Fruit fly (Drosophila melanogaster) whole organism, embryonic: Measurements from ENCODE around the gene CG32544.
A peak's percentile ranks its signal among the peaks of the same experiment; 100 is the strongest.

Experiments
- C15 ChIP-seq: fragments of 200-800 bp; sonication (Bioruptor generic); IDR thresholded peaks from 3 replicates; pipeline ENCODE4 v1.3.6; 2022; ENCODE audit warnings: missing biosample characterization, missing genetic modification characterization
- CG11398 ChIP-seq: fragments of 200-800 bp; sonication (Bioruptor generic); optimal IDR thresholded peaks from 2 replicates; lab custom pipeline; 2016; ENCODE audit warnings: missing biosample characterization, missing genetic modification characterization
- CG11560 ChIP-seq: fragments of 200-800 bp; sonication (Bioruptor generic); IDR thresholded peaks from 3 replicates; pipeline ENCODE4 v1.3.6; 2022; ENCODE audit warnings: missing biosample characterization, missing genetic modification characterization
- CG11695 ChIP-seq: fragments of 200-800 bp; sonication (Bioruptor generic); IDR thresholded peaks from 3 replicates; pipeline ENCODE4 v1.3.6; 2022; ENCODE audit warnings: missing biosample characterization, missing genetic modification characterization
- CG12299 ChIP-seq: fragments of 200-800 bp; sonication (Bioruptor generic); optimal IDR thresholded peaks from 2 replicates; lab custom pipeline; 2018; ENCODE audit warnings: missing biosample characterization, mild to moderate bottlenecking, missing genetic modification characterization
- CG13287 ChIP-seq: fragments of 200-800 bp; sonication (Bioruptor generic); IDR thresholded peaks from 2 replicates; pipeline ENCODE4 v1.3.6; 2022; ENCODE audit warnings: missing biosample characterization, missing genetic modification characterization; ENCODE audit not compliant: partially characterized antibody
- CG17802 ChIP-seq: fragments of 200-800 bp; sonication (Bioruptor generic); optimal IDR thresholded peaks from 2 replicates; lab custom pipeline; 2018; ENCODE audit warnings: missing biosample characterization, mild to moderate bottlenecking, missing genetic modification characterization, moderate library complexity
- CG17829 ChIP-seq: fragments of 200-800 bp; optimal IDR thresholded peaks from 2 replicates; lab custom pipeline; 2019; ENCODE audit warnings: missing biosample characterization, mild to moderate bottlenecking, missing genetic modification characterization, moderate library complexity
- CG18599 ChIP-seq: fragments of 200-800 bp; sonication (Bioruptor generic); optimal IDR thresholded peaks from 3 replicates; lab custom pipeline; 2017; ENCODE audit warnings: missing biosample characterization, missing genetic modification characterization, mild to moderate bottlenecking, moderate library complexity, missing genetic modification reagents
- CG31365 ChIP-seq: fragments of 200-800 bp; sonication (Bioruptor generic); optimal IDR thresholded peaks from 2 replicates; lab custom pipeline; 2018; ENCODE audit warnings: missing biosample characterization, mild to moderate bottlenecking, missing genetic modification characterization
- CG32767 ChIP-seq: fragments of 200-800 bp; sonication (Bioruptor generic); IDR thresholded peaks from 2 replicates; pipeline ENCODE4 v1.3.6; 2022; ENCODE audit warnings: missing biosample characterization, missing genetic modification characterization
- CG6854 ChIP-seq: fragments of 200-800 bp; sonication (Bioruptor generic); optimal IDR thresholded peaks from 3 replicates; lab custom pipeline; 2017; ENCODE audit warnings: missing biosample characterization, mild to moderate bottlenecking, missing genetic modification characterization
- CG7556 ChIP-seq: fragments of 200-800 bp; sonication (Bioruptor generic); optimal IDR thresholded peaks from 2 replicates; lab custom pipeline; 2017; ENCODE audit warnings: missing biosample characterization, mild to moderate bottlenecking, missing genetic modification characterization
- CG7928 ChIP-seq: fragments of 200-800 bp; sonication (Bioruptor generic); optimal IDR thresholded peaks from 2 replicates; lab custom pipeline; 2017; ENCODE audit warnings: missing biosample characterization, mild to moderate bottlenecking, missing genetic modification characterization
- CG8281 ChIP-seq: fragments of 200-800 bp; sonication (Bioruptor generic); optimal IDR thresholded peaks from 2 replicates; lab custom pipeline; 2018; ENCODE audit warnings: missing biosample characterization, mild to moderate bottlenecking, missing genetic modification characterization, moderate library complexity
- CG9609 ChIP-seq: fragments of 200-800 bp; sonication (Bioruptor generic); optimal IDR thresholded peaks from 3 replicates; lab custom pipeline; 2016; ENCODE audit warnings: missing biosample characterization, missing genetic modification characterization
- Dad ChIP-seq: fragments of 200-800 bp; sonication (Bioruptor generic); optimal IDR thresholded peaks from 3 replicates; lab custom pipeline; 2016; ENCODE audit warnings: missing biosample characterization, missing genetic modification characterization
- Ets65A ChIP-seq: fragments of 200-800 bp; sonication (Bioruptor generic); peaks from one replicate; lab custom pipeline; 2016; ENCODE audit warnings: missing biosample characterization, missing genetic modification characterization
- GATAe ChIP-seq: fragments of 200-800 bp; sonication (Bioruptor generic); conservative IDR thresholded peaks from 2 replicates; pipeline ENCODE4 v1.3.6; 2022; ENCODE audit warnings: missing biosample characterization, missing genetic modification characterization
- Hey ChIP-seq: fragments of 200-800 bp; sonication (Bioruptor generic); optimal IDR thresholded peaks from 3 replicates; lab custom pipeline; 2018; ENCODE audit warnings: missing biosample characterization, mild to moderate bottlenecking, missing genetic modification characterization
- Kr ChIP-seq: fragments of 200-800 bp; sonication (Bioruptor generic); optimal IDR thresholded peaks from 2 replicates; lab custom pipeline; 2017; ENCODE audit warnings: missing biosample characterization, mild to moderate bottlenecking, missing genetic modification characterization
- Lhr ChIP-seq: fragments of 200-800 bp; sonication (Bioruptor generic); optimal IDR thresholded peaks from 3 replicates; lab custom pipeline; 2017; ENCODE audit warnings: mild to moderate bottlenecking, missing biosample characterization, missing genetic modification reagents, missing genetic modification characterization
- Lim3 ChIP-seq: fragments of 200-800 bp; sonication (Bioruptor generic); IDR thresholded peaks from 2 replicates; pipeline ENCODE4 v1.3.6; 2022; ENCODE audit warnings: missing biosample characterization, missing genetic modification characterization
- Lpt ChIP-seq: fragments of >200 bp; optimal IDR thresholded peaks from 2 replicates; lab custom pipeline; 2018; ENCODE audit warnings: missing biosample characterization, missing genetic modification characterization
- NK7.1 ChIP-seq: fragments of 200-800 bp; sonication (Bioruptor generic); optimal IDR thresholded peaks from 3 replicates; lab custom pipeline; 2016; ENCODE audit warnings: missing biosample characterization, missing genetic modification characterization
- Opbp ChIP-seq: fragments of 200-800 bp; sonication (Bioruptor generic); IDR thresholded peaks from 3 replicates; pipeline ENCODE4 v1.3.6; 2022; ENCODE audit warnings: missing biosample characterization, missing genetic modification characterization; ENCODE audit not compliant: partially characterized antibody
- aop ChIP-seq: fragments of 200-800 bp; sonication (Bioruptor generic); IDR thresholded peaks from 2 replicates; pipeline ENCODE4 v1.3.6; 2022; ENCODE audit warnings: missing biosample characterization, missing genetic modification characterization
- ara ChIP-seq: fragments of 200-800 bp; sonication (Bioruptor generic); IDR thresholded peaks from 2 replicates; pipeline ENCODE4 v1.3.6; 2022; ENCODE audit warnings: missing biosample characterization, missing genetic modification characterization
- ase ChIP-seq: fragments of 200-800 bp; sonication (Bioruptor generic); IDR thresholded peaks from 3 replicates; pipeline ENCODE4 v1.3.6; 2022; ENCODE audit warnings: missing biosample characterization, missing genetic modification characterization
- cas ChIP-seq: fragments of 200-800 bp; sonication (Bioruptor generic); IDR thresholded peaks from 2 replicates; pipeline ENCODE4 v1.3.6; 2022; ENCODE audit warnings: missing biosample characterization, missing genetic modification characterization
- chinmo ChIP-seq: fragments of 200-800 bp; sonication (Bioruptor generic); IDR thresholded peaks from 4 replicates; pipeline ENCODE4 v1.3.6; 2022; ENCODE audit warnings: missing biosample characterization, missing genetic modification characterization; ENCODE audit not compliant: partially characterized antibody
- dan ChIP-seq: fragments of 200-800 bp; sonication (Bioruptor generic); IDR thresholded peaks from 2 replicates; pipeline ENCODE4 v1.3.6; 2022; ENCODE audit warnings: missing biosample characterization, missing genetic modification characterization
- dimm ChIP-seq: fragments of 200-800 bp; sonication (Bioruptor generic); IDR thresholded peaks from 2 replicates; pipeline ENCODE4 v1.3.6; 2022; ENCODE audit warnings: missing biosample characterization, missing genetic modification characterization
- ems ChIP-seq: fragments of 200-800 bp; sonication (Bioruptor generic); optimal IDR thresholded peaks from 3 replicates; lab custom pipeline; 2016; ENCODE audit warnings: missing biosample characterization, missing genetic modification characterization
- en ChIP-seq: fragments of 200-800 bp; sonication (Bioruptor generic); optimal IDR thresholded peaks from 2 replicates; lab custom pipeline; 2016; ENCODE audit warnings: missing biosample characterization, missing genetic modification characterization
- esg ChIP-seq: fragments of 200-800 bp; sonication (Bioruptor generic); conservative IDR thresholded peaks from 2 replicates; pipeline ENCODE4 v1.3.6; 2022; ENCODE audit warnings: missing biosample characterization, missing genetic modification characterization
- fd102C ChIP-seq: fragments of 200-800 bp; sonication (Bioruptor generic); optimal IDR thresholded peaks from 2 replicates; lab custom pipeline; 2018; ENCODE audit warnings: missing biosample characterization, mild to moderate bottlenecking, missing genetic modification characterization, moderate library complexity
- fd3F ChIP-seq: fragments of 200-800 bp; sonication (Bioruptor generic); optimal IDR thresholded peaks from 2 replicates; lab custom pipeline; 2018; ENCODE audit warnings: missing biosample characterization, mild to moderate bottlenecking, missing genetic modification characterization, moderate library complexity
- fd96Cb ChIP-seq: fragments of 200-800 bp; sonication (Bioruptor generic); optimal IDR thresholded peaks from 2 replicates; lab custom pipeline; 2018; ENCODE audit warnings: missing biosample characterization, mild to moderate bottlenecking, missing genetic modification characterization, moderate library complexity
- ftz-f1 ChIP-seq: fragments of 200-800 bp; sonication (Bioruptor generic); optimal IDR thresholded peaks from 2 replicates; lab custom pipeline; 2016; ENCODE audit warnings: missing biosample characterization, missing genetic modification characterization
- kah ChIP-seq: fragments of 200-800 bp; sonication (Bioruptor generic); optimal IDR thresholded peaks from 2 replicates; lab custom pipeline; 2018; ENCODE audit warnings: missing biosample characterization, mild to moderate bottlenecking, missing genetic modification characterization
- lilli ChIP-seq: fragments of 200-800 bp; sonication (Bioruptor generic); optimal IDR thresholded peaks from 3 replicates; lab custom pipeline; 2016; ENCODE audit warnings: missing biosample characterization, missing genetic modification characterization
- luna ChIP-seq: fragments of 200-800 bp; sonication (Bioruptor generic); optimal IDR thresholded peaks from 2 replicates; lab custom pipeline; 2016; ENCODE audit warnings: missing biosample characterization, missing genetic modification characterization
- nerfin-2 ChIP-seq: fragments of 200-800 bp; sonication (Bioruptor generic); IDR thresholded peaks from 2 replicates; pipeline ENCODE4 v1.3.6; 2022; ENCODE audit warnings: missing biosample characterization, missing genetic modification characterization; ENCODE audit not compliant: partially characterized antibody
- p53 ChIP-seq: fragments of 200-800 bp; sonication (Bioruptor generic); optimal IDR thresholded peaks from 2 replicates; lab custom pipeline; 2016; ENCODE audit warnings: missing biosample characterization, missing genetic modification characterization
- pita ChIP-seq: fragments of 200-800 bp; sonication (Bioruptor generic); optimal IDR thresholded peaks from 2 replicates; lab custom pipeline; 2017; ENCODE audit warnings: missing biosample characterization, mild to moderate bottlenecking, missing genetic modification characterization
- pnt ChIP-seq: fragments of 200-800 bp; sonication (Bioruptor generic); optimal IDR thresholded peaks from 3 replicates; lab custom pipeline; 2016; ENCODE audit warnings: missing biosample characterization, missing genetic modification characterization
- run ChIP-seq: fragments of 200-800 bp; sonication (Bioruptor generic); optimal IDR thresholded peaks from 3 replicates; lab custom pipeline; 2018; ENCODE audit warnings: missing biosample characterization, mild to moderate bottlenecking, missing genetic modification characterization
- slbo ChIP-seq: fragments of 200-800 bp; sonication (Bioruptor generic); IDR thresholded peaks from 2 replicates; pipeline ENCODE4 v1.3.6; 2022; ENCODE audit warnings: missing biosample characterization, missing genetic modification characterization
- stc ChIP-seq: fragments of 200-800 bp; sonication (Bioruptor generic); IDR thresholded peaks from 2 replicates; pipeline ENCODE4 v1.3.6; 2022; ENCODE audit warnings: missing biosample characterization, missing genetic modification characterization
- z ChIP-seq: fragments of 200-800 bp; sonication (Bioruptor generic); IDR thresholded peaks from 3 replicates; pipeline ENCODE4 v1.3.6; 2022; ENCODE audit warnings: missing biosample characterization, missing genetic modification characterization

Gene CG32544

DNA sequence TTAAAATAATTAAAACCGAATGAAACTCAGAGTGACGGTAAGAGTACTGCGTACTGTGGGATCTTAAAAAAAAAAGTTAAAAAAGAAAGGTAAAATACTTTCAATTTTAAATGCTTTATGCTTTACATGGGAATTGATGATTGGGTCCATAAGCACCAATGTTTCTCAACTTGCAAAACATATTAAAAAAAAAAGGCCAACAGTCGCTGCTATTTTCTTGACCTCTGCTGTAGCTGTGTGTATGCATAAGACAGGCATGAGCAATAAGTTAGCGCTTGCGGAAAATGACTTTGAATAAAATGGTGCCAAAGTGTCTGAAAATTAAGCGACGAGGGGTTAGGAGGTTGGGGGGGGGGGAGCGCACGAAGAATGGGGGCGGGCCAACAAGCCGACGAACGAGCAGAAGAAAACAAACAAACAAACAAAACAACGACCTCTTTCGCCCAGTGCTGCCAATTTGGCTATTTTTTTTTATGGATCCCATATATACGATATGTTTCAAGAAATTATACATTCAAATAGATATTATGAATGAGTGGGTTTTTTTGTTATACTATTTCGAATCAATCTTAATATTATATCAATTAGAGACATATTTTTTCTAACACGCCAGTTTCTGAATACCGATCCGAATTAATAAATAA lies 9.5 kb downstream of the CG32544 start (continued):
- TF ChIP-seq run (tag; lab: Kevin White, UChicago) (no peak), ems (GFP tag; lab: Kevin White, UChicago) (peak; percentile 24), luna (GFP tag; lab: Kevin White, UChicago) (no peak), CG6854 (GFP tag; lab: Kevin White, UChicago) (no peak), lilli (GFP tag; lab: Kevin White, UChicago) (peak; percentile 47), Hey (tag; lab: Kevin White, UChicago) (no peak), CG31365 (tag; lab: Kevin White, UChicago) (no peak), Opbp (GFP tag; lab: Robert Waterston, UW) (no peak), z (GFP tag; lab: Robert Waterston, UW) (no peak), stc (0 out of 2 replicates have a peak, but pooled peaks have one; percentile 44), chinmo (GFP tag; lab: Robert Waterston, UW) (no peak), fd3F (GFP tag; lab: Kevin White, UChicago) (peak; percentile 28), GATAe (GFP tag; lab: Robert Waterston, UW) (no peak), esg (GFP tag; lab: Robert Waterston, UW) (peak; percentile 58), CG32767 (GFP tag; lab: Robert Waterston, UW) (peak; percentile 60; the same call in 1 of the 2 replicates), slbo (GFP tag; lab: Robert Waterston, UW) (peak; percentile 65), CG11695 (GFP tag; lab: Robert Waterston, UW) (peak; percentile 68), aop (no peak), fd96Cb (peak; percentile 50), dan (GFP tag; lab: Robert Waterston, UW) (no peak), pita (GFP tag; lab: Kevin White, UChicago) (no peak), CG11398 (GFP tag; lab: Kevin White, UChicago) (no peak), CG12299 (tag; lab: Kevin White, UChicago) (no peak), CG7928 (no peak), C15 (GFP tag; lab: Robert Waterston, UW) (no peak), CG17829 (tag; lab: Kevin White, UChicago) (peak; percentile 12), CG8281 (tag; lab: Kevin White, UChicago) (no peak), Dad (GFP tag; lab: Kevin White, UChicago) (no peak), Kr (GFP tag; lab: Kevin White, UChicago) (no peak), CG9609 (no peak), CG7556 (GFP tag; lab: Kevin White, UChicago) (peak; percentile 41), NK7.1 (GFP tag; lab: Kevin White, UChicago) (peak; percentile 9), Ets65A (no peak), en (GFP tag; lab: Kevin White, UChicago) (peak; percentile 20), Lpt (GFP tag; lab: Kevin White, UChicago) (no peak), fd102C (GFP tag; lab: Kevin White, UChicago) (no peak), Lhr (GFP tag; lab: Kevin White, UChicago) (no peak), CG13287 (no peak), pnt (GFP tag; lab: Kevin White, UChicago) (peak; percentile 39), CG11560 (tag; lab: Robert Waterston, UW) (no peak), nerfin-2 (no peak), CG17802 (no peak), Lim3 (GFP tag; lab: Robert Waterston, UW) (no peak), kah (GFP tag; lab: Kevin White, UChicago) (peak; percentile 17), ftz-f1 (GFP tag; lab: Kevin White, UChicago) (no peak), ase (GFP tag; lab: Robert Waterston, UW) (peak; percentile 68; the same call in 2 of the 3 replicates), CG18599 (GFP tag; lab: Kevin White, UChicago) (peak; percentile 20), p53 (GFP tag; lab: Kevin White, UChicago) (no peak), ara (GFP tag; lab: Robert Waterston, UW) (peak; percentile 61; the same call in 1 of the 2 replicates), dimm (GFP tag; lab: Robert Waterston, UW) (no peak), cas (GFP tag; lab: Robert Waterston, UW) (no peak)
